Worm (Caenorhabditis elegans): ENCODE measurements around the gene twnk-1.

DNA sequence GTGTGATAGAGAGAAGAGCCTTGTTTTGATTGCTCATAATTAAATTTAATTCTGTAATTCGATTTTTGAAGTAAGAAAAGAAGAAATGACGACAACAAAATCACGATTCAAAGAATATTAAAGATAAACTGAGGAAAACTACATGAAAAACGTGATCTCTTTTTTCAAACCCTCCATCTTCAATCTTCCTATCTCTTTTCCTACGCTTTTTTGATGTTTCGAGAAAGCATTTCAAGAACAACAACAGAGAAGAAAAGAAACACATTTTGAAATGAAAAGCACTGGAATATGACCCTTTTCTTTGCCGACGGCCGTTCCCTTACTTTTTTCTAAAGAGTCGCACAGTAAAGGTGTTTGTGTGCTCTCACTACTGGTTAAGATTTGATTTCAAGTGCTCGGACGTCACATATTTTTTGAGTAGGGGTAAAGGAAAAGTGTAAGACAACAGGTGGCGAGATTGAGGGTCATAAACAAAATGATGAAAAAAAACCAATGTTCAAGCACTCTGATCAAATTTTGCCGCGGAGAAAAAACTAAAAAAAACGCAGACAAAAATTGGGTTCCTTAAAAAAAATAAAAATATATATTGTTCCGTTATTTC is 15.0 kb downstream of the twnk-1 start, which contains the start of gene F13D11.3:
- TF ChIP-seq W03F9.2 (tag; optimal IDR thresholded peaks at IDR 0.05) (no peak), him-1 (tag; optimal IDR thresholded peaks at IDR 0.05) (no peak), dao-5 (tag; optimal IDR thresholded peaks at IDR 0.05) (no peak)
